Worm (Caenorhabditis elegans) whole organism, young adult: ENCODE data around the gene M04C3.1.

ENCODE experiments used
- F10E7.11 ChIP-seq: sonication (generic microtip); optimal IDR thresholded peaks from 2 replicates; lab custom pipeline; 2017; ENCODE audit warnings: mild to moderate bottlenecking, missing genetic modification characterization, moderate library complexity, missing compliant biosample characterization
- ama-1 ChIP-seq, 3 experiments: fragments of 150-350 bp in 1 of 3; sonication (generic microtip) in 2 of 3; optimal IDR thresholded peaks; 2 replicates each; lab custom pipeline; 2014 to 2018; ENCODE audit warnings: missing biosample characterization in 2 of 3, missing genetic modification characterization in 2 of 3, missing genetic modification reagents in 2 of 3
- ceh-27 ChIP-seq: fragments of 200-800 bp; sonication (Bioruptor generic); optimal IDR thresholded peaks from 2 replicates; lab custom pipeline; 2018; ENCODE audit warnings: mild to moderate bottlenecking, missing genetic modification characterization, moderate library complexity, missing compliant biosample characterization
- lag-1 ChIP-seq: fragments of 200-800 bp; sonication (Bioruptor generic); IDR thresholded peaks from 2 replicates; pipeline ENCODE4 v1.3.6; 2022; ENCODE audit warnings: missing genetic modification reagents, missing genetic modification characterization, missing compliant biosample characterization
- let-607 ChIP-seq, 2 experiments: fragments of 200-800 bp in 1 of 2; sonication (Bioruptor generic) in 1 of 2; sonication (generic microtip) in 1 of 2; optimal IDR thresholded peaks; 2 replicates each; lab custom pipeline; 2016 to 2018; ENCODE audit warnings: mild to moderate bottlenecking in 2 of 2, missing compliant biosample characterization in 2 of 2, missing genetic modification characterization in 2 of 2, moderate library complexity in 2 of 2, missing genotype in 1 of 2
- lin-35 ChIP-seq, 3 experiments: fragments of 150-350 bp in 2 of 3; sonication (generic microtip) in 1 of 3; optimal IDR thresholded peaks; 2 replicates each; lab custom pipeline; 2014 to 2018; ENCODE audit warnings: missing biosample characterization in 3 of 3, missing genetic modification characterization in 3 of 3, missing genetic modification reagents in 3 of 3
- lin-40 ChIP-seq: sonication (generic microtip); optimal IDR thresholded peaks from 2 replicates; lab custom pipeline; 2016; ENCODE audit warnings: missing genetic modification characterization, mild to moderate bottlenecking, missing compliant biosample characterization, missing genotype, missing genetic modification reagents
- lsl-1 ChIP-seq: fragments of 200-800 bp; sonication (Bioruptor generic); optimal IDR thresholded peaks from 2 replicates; lab custom pipeline; 2018; ENCODE audit warnings: mild to moderate bottlenecking, missing genetic modification characterization, moderate library complexity, missing compliant biosample characterization
- madf-8 ChIP-seq: fragments of 200-800 bp; sonication (Bioruptor generic); conservative IDR thresholded peaks from 2 replicates; pipeline ENCODE4 v1.3.6; 2022; ENCODE audit warnings: missing genetic modification reagents, missing genetic modification characterization, missing compliant biosample characterization
- mcd-1 ChIP-seq: fragments of 200-800 bp; sonication (Bioruptor generic); IDR thresholded peaks from 2 replicates; pipeline ENCODE4 v1.3.6; 2022; ENCODE audit warnings: missing genetic modification reagents, missing genetic modification characterization, missing compliant biosample characterization
- mxl-1 ChIP-seq: sonication (generic microtip); optimal IDR thresholded peaks from 2 replicates; lab custom pipeline; 2016; ENCODE audit warnings: missing genetic modification characterization, missing compliant biosample characterization
- rcor-1 ChIP-seq: fragments of 200-800 bp; sonication (Bioruptor generic); IDR thresholded peaks from 2 replicates; pipeline ENCODE4 v1.3.6; 2022; ENCODE audit warnings: missing genetic modification reagents, missing genetic modification characterization, missing compliant biosample characterization

- TF ChIP-seq madf-8 (no peak), F10E7.11 (no peak), lin-35 (GFP tag; optimal IDR thresholded peaks at IDR 0.05; lab: Kevin White, UChicago) (no peak), ceh-27 (GFP tag; lab: Kevin White, UChicago) (no peak), mxl-1 (tag; lab: Kevin White, UChicago) (no peak), rcor-1 (no peak), lag-1 (GFP tag; lab: Robert Waterston, UW) (no peak), ama-1 (optimal IDR thresholded peaks at IDR 0.05; lab: Kevin White, UChicago) (no peak), ama-1 (GFP tag; optimal IDR thresholded peaks at IDR 0.05; lab: Kevin White, UChicago) (no peak), let-607 (tag; optimal IDR thresholded peaks at IDR 0.05; lab: Kevin White, UChicago) (no peak), lin-40 (tag; lab: Kevin White, UChicago) (no peak), lsl-1 (GFP tag; lab: Kevin White, UChicago) (no peak), mcd-1 (GFP tag; lab: Robert Waterston, UW) (no peak)
Observed at ce11 chrV:19403619-19404018, 41.8 kb downstream of the M04C3.1 start.
